Worm (Caenorhabditis elegans) whole organism, L3 larva: ENCODE measurements around the gene ogdh-2.

ENCODE experiments used
- nhr-28 ChIP-seq: fragments of 150-350 bp; optimal IDR thresholded peaks from 2 replicates; lab custom pipeline; 2014; ENCODE audit warnings: missing biosample characterization, missing genetic modification characterization
- nhr-67 ChIP-seq: fragments of 150-350 bp; optimal IDR thresholded peaks from 2 replicates; lab custom pipeline; 2014; ENCODE audit warnings: missing biosample characterization, missing genetic modification characterization

DNA sequence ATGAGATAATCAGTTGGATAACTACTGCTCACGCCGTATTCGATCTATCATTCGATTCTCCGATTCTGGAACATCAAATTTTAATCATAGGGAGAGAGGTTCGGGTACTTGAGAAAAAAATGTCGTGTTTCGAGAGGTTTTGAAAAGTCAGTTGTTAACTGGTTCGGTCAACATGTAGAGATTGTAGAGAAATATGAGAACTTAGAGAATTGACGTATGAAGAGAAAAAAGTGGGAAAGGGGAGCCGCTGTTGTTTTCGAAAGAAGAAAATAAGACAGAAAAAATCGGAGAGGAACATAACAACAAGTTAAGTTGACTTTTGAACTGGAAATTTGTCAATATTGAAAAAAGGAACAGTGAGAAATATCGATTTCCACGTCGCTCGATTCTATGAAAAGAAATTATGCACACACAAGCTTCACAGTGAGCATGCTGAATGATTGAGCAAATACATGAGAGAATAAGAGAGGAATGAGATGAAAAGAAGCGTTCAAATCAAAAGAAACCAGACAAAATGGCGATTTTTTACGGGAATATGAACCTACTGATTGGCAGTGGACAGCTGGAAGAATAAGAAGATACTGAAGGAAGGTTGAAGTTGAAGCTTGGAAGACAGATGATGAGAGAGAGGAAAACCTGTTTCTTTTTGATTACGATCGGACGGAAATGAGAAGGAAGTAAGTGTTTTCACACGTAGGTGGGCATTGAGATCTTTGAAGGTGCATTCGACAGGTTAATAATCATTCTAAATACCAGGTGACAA lies 50.9 kb downstream of the ogdh-2 start, which contains the start of the genes T04H1.13, slfl-5 and rad-50:
- TF ChIP-seq nhr-28 (no peak), nhr-67 (tag; lab: Kevin White, UChicago) (no peak)
